Fruit fly (Drosophila melanogaster): ENCODE results near the gene Dop2R.

- TF ChIP-seq CG14711 (tag; optimal IDR thresholded peaks at IDR 0.05) = no peak
- TF ChIP-seq CG1620 (GFP tag; optimal IDR thresholded peaks at IDR 0.05) = no peak
- TF ChIP-seq cnc (optimal IDR thresholded peaks at IDR 0.05) = no peak
- TF ChIP-seq CG5204 (GFP tag; optimal IDR thresholded peaks at IDR 0.05) = no peak
- TF ChIP-seq pad (GFP tag; optimal IDR thresholded peaks at IDR 0.05) = no peak
These were observed at the start of gene Dop2R for dm6 chrX:20062576-20062975.
